Worm (Caenorhabditis elegans) whole organism, young adult: ENCODE results near the gene pqn-53.
"Not testable (repeated sequence)": the region's sequence is repeated elsewhere in the genome, so short reads cannot be mapped to it uniquely, and the experiment has no call there.

Experiments used
- T26A5.8 ChIP-seq: sonication (generic microtip); optimal IDR thresholded peaks from 2 replicates; lab custom pipeline; 2016; ENCODE audit warnings: missing genetic modification characterization, missing compliant biosample characterization
- ama-1 ChIP-seq, 3 experiments: fragments of 150-350 bp in 1 of 3; sonication (generic microtip) in 2 of 3; optimal IDR thresholded peaks; 2 replicates each; lab custom pipeline; 2014 to 2018; ENCODE audit warnings: missing biosample characterization in 2 of 3, missing genetic modification characterization in 2 of 3, missing genetic modification reagents in 2 of 3
- dox-1 ChIP-seq: fragments of 200-800 bp; sonication (Bioruptor generic); IDR thresholded peaks from 2 replicates; pipeline ENCODE4 v1.3.6; 2022; ENCODE audit warnings: missing genetic modification reagents, missing genetic modification characterization, missing compliant biosample characterization
- nfyb-1 ChIP-seq: fragments of 200-800 bp; sonication (Bioruptor generic); IDR thresholded peaks from 2 replicates; pipeline ENCODE4 v1.3.6; 2022; ENCODE audit warnings: missing genetic modification reagents, missing genetic modification characterization, missing compliant biosample characterization
- nhr-80 ChIP-seq: sonication (generic microtip); optimal IDR thresholded peaks from 2 replicates; lab custom pipeline; 2016; ENCODE audit warnings: missing genetic modification characterization, missing compliant biosample characterization

pqn-53 gene

DNA sequence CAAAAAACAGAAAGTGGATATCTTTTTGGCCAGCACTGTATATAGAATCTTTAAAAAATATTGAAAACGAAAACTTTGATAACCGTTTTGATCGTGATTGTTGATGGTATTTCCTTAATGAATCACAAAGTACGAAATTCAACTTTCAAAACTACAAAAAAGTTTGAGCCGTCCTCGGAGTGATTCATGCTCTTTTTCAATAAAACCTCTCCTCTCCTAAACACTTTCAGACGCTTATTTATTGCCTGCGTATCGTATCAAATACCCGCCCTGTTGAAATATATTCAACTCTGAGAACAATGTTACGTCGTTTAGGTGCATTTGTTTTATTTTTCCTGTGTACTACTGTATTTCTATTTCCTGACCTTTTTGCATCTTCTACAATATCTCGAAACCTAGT lies 44.3 kb downstream of the pqn-53 start:
- TF ChIP-seq T26A5.8 (tag; lab: Kevin White, UChicago) (no peak), nhr-80 (tag; lab: Kevin White, UChicago) (peak; percentile 69)

DNA sequence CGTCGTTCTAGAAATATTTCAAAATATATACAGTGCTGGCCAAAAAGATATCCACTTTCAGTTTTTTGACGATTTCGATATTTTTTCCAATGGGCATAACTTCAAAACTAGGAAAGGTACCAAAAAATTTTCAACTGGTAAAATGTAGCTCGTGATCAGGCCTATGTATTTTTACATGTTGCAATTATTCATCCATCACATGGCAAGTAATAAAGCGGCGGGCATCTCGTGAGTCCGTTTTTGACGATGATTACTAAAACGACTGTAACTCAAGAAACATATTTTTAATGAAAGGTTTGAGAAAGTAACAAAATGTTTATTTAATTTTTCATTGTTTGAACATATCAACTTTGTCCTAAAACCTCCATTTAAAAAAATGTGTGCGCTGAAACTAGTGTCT lies 45.2 kb downstream of the pqn-53 start, which contains the start of gene F10C2.3:
Gene F10C2.3, plus strand, starts transcription at position 301 of the 400 bp plus-strand sequence.
- TF ChIP-seq nfyb-1; dox-1; ama-1 (optimal IDR thresholded peaks at IDR 0.05; lab: Kevin White, UChicago); ama-1 (GFP tag; optimal IDR thresholded peaks at IDR 0.05; lab: Kevin White, UChicago): not testable (repeated sequence)
